Worm (Caenorhabditis elegans) whole organism, L4/young adult: ENCODE data around the gene srb-1.

Experiments
- W03F9.2 ChIP-seq: fragments of 150-350 bp; optimal IDR thresholded peaks from 2 replicates; lab custom pipeline; 2014; ENCODE audit warnings: missing biosample characterization, missing genetic modification characterization
- dao-5 ChIP-seq: sonication (generic microtip); optimal IDR thresholded peaks from 2 replicates; lab custom pipeline; 2016; ENCODE audit warnings: missing genotype, missing genetic modification characterization, moderate library complexity, missing compliant biosample characterization
- him-1 ChIP-seq: sonication (generic microtip); optimal IDR thresholded peaks from 2 replicates; lab custom pipeline; 2016; ENCODE audit warnings: missing genotype, missing genetic modification reagents, missing genetic modification characterization, missing compliant biosample characterization

ce11 chrII:5161102-5161501, 9.7 kb downstream of the srb-1 start, which contains the start of gene C27D6.11:
- no peak for TF ChIP-seq him-1 (tag; lab: Kevin White, UChicago)
- no peak for TF ChIP-seq W03F9.2
- no peak for TF ChIP-seq dao-5 (tag; lab: Kevin White, UChicago)
